Worm (Caenorhabditis elegans) whole organism, midembryonic: ENCODE measurements around the gene cal-1.

Experiments
- flt-1 ChIP-seq: fragments of 200-800 bp; sonication (Bioruptor generic); IDR thresholded peaks from 2 replicates; pipeline ENCODE4 v1.3.6; 2022; ENCODE audit warnings: missing genetic modification characterization, missing compliant biosample characterization
- ref-1 ChIP-seq: fragments of 200-800 bp; sonication (Bioruptor generic); conservative IDR thresholded peaks from 2 replicates; pipeline ENCODE4 v1.3.6; 2022; ENCODE audit warnings: missing genetic modification reagents, missing genetic modification characterization, missing compliant biosample characterization
- tab-1 ChIP-seq: fragments of 200-800 bp; sonication (Bioruptor generic); IDR thresholded peaks from 2 replicates; pipeline ENCODE4 v1.3.6; 2022; ENCODE audit warnings: missing genetic modification characterization, missing compliant biosample characterization
- ztf-23 ChIP-seq: fragments of 200-800 bp; sonication (Bioruptor generic); IDR thresholded peaks from 2 replicates; pipeline ENCODE4 v1.3.6; 2022; ENCODE audit warnings: missing genetic modification reagents, missing genetic modification characterization, missing compliant biosample characterization

- TF ChIP-seq ref-1 (GFP tag; lab: Robert Waterston, UW) = no peak
- TF ChIP-seq tab-1 = no peak
- TF ChIP-seq flt-1 (GFP tag; lab: Robert Waterston, UW) = no peak
- TF ChIP-seq ztf-23 = no peak
These were observed 19.3 kb downstream of the cal-1 start, which contains the start of the genes W04D2.4 and rbm-25 for ce11 chrV:12497725-12498263.
